Fruit fly (Drosophila melanogaster) whole organism, embryonic: ENCODE data around the gene Cpr78Cb.

ENCODE experiments used
- B-H2 ChIP-seq: fragments of 200-800 bp; sonication (Bioruptor generic); optimal IDR thresholded peaks from 2 replicates; lab custom pipeline; 2018; ENCODE audit warnings: missing biosample characterization, mild to moderate bottlenecking, missing genetic modification characterization
- CG10267 ChIP-seq: fragments of 200-800 bp; sonication (Bioruptor generic); optimal IDR thresholded peaks from 2 replicates; lab custom pipeline; 2018; ENCODE audit warnings: missing biosample characterization, mild to moderate bottlenecking, missing genetic modification characterization, moderate library complexity
- CG10274 ChIP-seq: fragments of 200-800 bp; sonication (Bioruptor generic); optimal IDR thresholded peaks from 3 replicates; lab custom pipeline; 2017; ENCODE audit warnings: missing biosample characterization, mild to moderate bottlenecking, missing genetic modification characterization
- CG11504 ChIP-seq: fragments of 200-800 bp; sonication (Bioruptor generic); optimal IDR thresholded peaks from 3 replicates; lab custom pipeline; 2019; ENCODE audit warnings: missing biosample characterization, mild to moderate bottlenecking, missing genetic modification characterization, moderate library complexity
- CG12219 ChIP-seq: fragments of 200-800 bp; sonication (Bioruptor generic); optimal IDR thresholded peaks from 3 replicates; lab custom pipeline; 2018; ENCODE audit warnings: missing biosample characterization, mild to moderate bottlenecking, missing genetic modification characterization
- CG12659 ChIP-seq: fragments of 200-800 bp; sonication (Bioruptor generic); optimal IDR thresholded peaks from 3 replicates; lab custom pipeline; 2017; ENCODE audit warnings: mild to moderate bottlenecking, missing biosample characterization, missing genetic modification reagents, missing genetic modification characterization
- CG13296 ChIP-seq: fragments of 200-800 bp; sonication (Bioruptor generic); optimal IDR thresholded peaks from 3 replicates; lab custom pipeline; 2018; ENCODE audit warnings: missing biosample characterization, mild to moderate bottlenecking, missing genetic modification characterization
- CG15514 ChIP-seq: fragments of 200-800 bp; sonication (Bioruptor generic); optimal IDR thresholded peaks from 3 replicates; lab custom pipeline; 2017; ENCODE audit warnings: missing biosample characterization, missing genetic modification characterization, mild to moderate bottlenecking, moderate library complexity, missing genetic modification reagents
- CG1603 ChIP-seq: fragments of 200-800 bp; sonication (Bioruptor generic); optimal IDR thresholded peaks from 2 replicates; lab custom pipeline; 2019; ENCODE audit warnings: missing biosample characterization, mild to moderate bottlenecking, missing genetic modification characterization, moderate library complexity
- CG16863 ChIP-seq: fragments of 200-800 bp; sonication (Bioruptor generic); optimal IDR thresholded peaks from 3 replicates; lab custom pipeline; 2016; ENCODE audit warnings: missing biosample characterization, missing genetic modification characterization
- CG17361 ChIP-seq: fragments of 200-800 bp; sonication (Bioruptor generic); IDR thresholded peaks from 3 replicates; pipeline ENCODE4 v1.3.6; 2022; ENCODE audit warnings: missing biosample characterization, missing genetic modification characterization
- CG2712 ChIP-seq: fragments of 200-800 bp; optimal IDR thresholded peaks from 3 replicates; lab custom pipeline; 2019; ENCODE audit warnings: missing biosample characterization, mild to moderate bottlenecking, missing genetic modification characterization, moderate library complexity
- CG3838 ChIP-seq: fragments of 200-800 bp; sonication (Bioruptor generic); optimal IDR thresholded peaks from 3 replicates; lab custom pipeline; 2016; ENCODE audit warnings: missing biosample characterization, missing genetic modification characterization
- CG4854 ChIP-seq: fragments of 200-800 bp; sonication (Bioruptor generic); optimal IDR thresholded peaks from 2 replicates; lab custom pipeline; 2016; ENCODE audit warnings: missing biosample characterization, missing genetic modification characterization, inconsistent platforms
- CG8478 ChIP-seq: fragments of >200 bp; optimal IDR thresholded peaks from 2 replicates; lab custom pipeline; 2018
- D ChIP-seq, 2 experiments: fragments of 200-800 bp in 1 of 2; fragments of >200 bp in 1 of 2; sonication (Bioruptor generic) in 1 of 2; optimal IDR thresholded peaks; 2 replicates in 1 of 2; 3 replicates in 1 of 2; lab custom pipeline; 2017; ENCODE audit warnings: mild to moderate bottlenecking in 1 of 2, missing biosample characterization in 1 of 2, missing genetic modification characterization in 1 of 2, missing genetic modification reagents in 1 of 2
- Dref ChIP-seq: fragments of 200-800 bp; sonication (Bioruptor generic); IDR thresholded peaks from 2 replicates; pipeline ENCODE4 v1.3.6; 2022; ENCODE audit warnings: missing biosample characterization, missing genetic modification characterization
- HLH3B ChIP-seq: fragments of 200-800 bp; sonication (Bioruptor generic); IDR thresholded peaks from 2 replicates; pipeline ENCODE4 v1.3.6; 2022; ENCODE audit warnings: missing biosample characterization, missing genetic modification characterization
- HLH54F ChIP-seq: fragments of 200-800 bp; sonication (Bioruptor generic); optimal IDR thresholded peaks from 3 replicates; lab custom pipeline; 2016; ENCODE audit warnings: missing biosample characterization, missing genetic modification characterization
- HLHmδ ChIP-seq: fragments of 200-800 bp; sonication (Bioruptor generic); optimal IDR thresholded peaks from 2 replicates; lab custom pipeline; 2018; ENCODE audit warnings: missing biosample characterization, mild to moderate bottlenecking, missing genetic modification characterization, moderate library complexity
- Hand ChIP-seq: fragments of 200-800 bp; sonication (Bioruptor generic); optimal IDR thresholded peaks from 2 replicates; lab custom pipeline; 2017; ENCODE audit warnings: mild to moderate bottlenecking, missing biosample characterization, missing genetic modification reagents, missing genetic modification characterization
- Nf-YC ChIP-seq: fragments of 200-800 bp; optimal IDR thresholded peaks from 3 replicates; lab custom pipeline; 2019; ENCODE audit warnings: missing biosample characterization, mild to moderate bottlenecking, missing genetic modification characterization, moderate library complexity
- Opbp ChIP-seq: fragments of 200-800 bp; sonication (Bioruptor generic); IDR thresholded peaks from 3 replicates; pipeline ENCODE4 v1.3.6; 2022; ENCODE audit warnings: missing biosample characterization, missing genetic modification characterization; ENCODE audit not compliant: partially characterized antibody
- Pdp1 ChIP-seq, 2 experiments: fragments of 200-800 bp; sonication (Bioruptor generic); optimal IDR thresholded peaks; 3 replicates each; lab custom pipeline; 2016; ENCODE audit warnings: missing biosample characterization in 2 of 2, missing genetic modification characterization in 2 of 2, mild to moderate bottlenecking in 1 of 2, moderate library complexity in 1 of 2
- Sox100B ChIP-seq: fragments of 200-800 bp; sonication (Bioruptor generic); optimal IDR thresholded peaks from 3 replicates; lab custom pipeline; 2018; ENCODE audit warnings: missing biosample characterization, mild to moderate bottlenecking, missing genetic modification characterization
- Sox102F ChIP-seq: fragments of 200-800 bp; sonication (Bioruptor generic); optimal IDR thresholded peaks from 2 replicates; lab custom pipeline; 2018; ENCODE audit warnings: missing biosample characterization, mild to moderate bottlenecking, missing genetic modification characterization, moderate library complexity
- Ssrp ChIP-seq: fragments of 200-800 bp; sonication (Bioruptor generic); optimal IDR thresholded peaks from 2 replicates; lab custom pipeline; 2018; ENCODE audit warnings: missing biosample characterization, mild to moderate bottlenecking, missing genetic modification characterization, moderate library complexity
- amos ChIP-seq: fragments of 200-800 bp; sonication (Bioruptor generic); IDR thresholded peaks from 2 replicates; pipeline ENCODE4 v1.3.6; 2022; ENCODE audit warnings: missing biosample characterization, missing genetic modification characterization; ENCODE audit not compliant: partially characterized antibody
- cas ChIP-seq: fragments of 200-800 bp; sonication (Bioruptor generic); IDR thresholded peaks from 2 replicates; pipeline ENCODE4 v1.3.6; 2022; ENCODE audit warnings: missing biosample characterization, missing genetic modification characterization
- chinmo ChIP-seq: fragments of 200-800 bp; sonication (Bioruptor generic); IDR thresholded peaks from 4 replicates; pipeline ENCODE4 v1.3.6; 2022; ENCODE audit warnings: missing biosample characterization, missing genetic modification characterization; ENCODE audit not compliant: partially characterized antibody
- corto ChIP-seq: fragments of 200-800 bp; sonication (Bioruptor generic); optimal IDR thresholded peaks from 2 replicates; lab custom pipeline; 2016; ENCODE audit warnings: missing biosample characterization, mild to moderate bottlenecking, missing genetic modification characterization, moderate library complexity
- crc ChIP-seq: fragments of 200-800 bp; sonication (Bioruptor generic); optimal IDR thresholded peaks from 2 replicates; lab custom pipeline; 2016; ENCODE audit warnings: missing biosample characterization, missing genetic modification characterization
- da ChIP-seq: fragments of 200-800 bp; sonication (Bioruptor generic); optimal IDR thresholded peaks from 2 replicates; lab custom pipeline; 2016; ENCODE audit warnings: missing biosample characterization, missing genetic modification characterization
- esg ChIP-seq: fragments of 200-800 bp; sonication (Bioruptor generic); conservative IDR thresholded peaks from 2 replicates; pipeline ENCODE4 v1.3.6; 2022; ENCODE audit warnings: missing biosample characterization, missing genetic modification characterization
- fd102C ChIP-seq: fragments of 200-800 bp; sonication (Bioruptor generic); optimal IDR thresholded peaks from 2 replicates; lab custom pipeline; 2018; ENCODE audit warnings: missing biosample characterization, mild to moderate bottlenecking, missing genetic modification characterization, moderate library complexity
- fru ChIP-seq: fragments of >200 bp; optimal IDR thresholded peaks from 2 replicates; lab custom pipeline; 2017
- fu2 ChIP-seq: fragments of 200-800 bp; sonication (Bioruptor generic); optimal IDR thresholded peaks from 2 replicates; lab custom pipeline; 2016; ENCODE audit warnings: missing biosample characterization, missing genetic modification characterization
- gem ChIP-seq: fragments of 200-800 bp; sonication (Bioruptor generic); optimal IDR thresholded peaks from 2 replicates; lab custom pipeline; 2019; ENCODE audit warnings: missing biosample characterization, mild to moderate bottlenecking, missing genetic modification characterization, moderate library complexity
- hbn ChIP-seq: fragments of 200-800 bp; sonication (Bioruptor generic); IDR thresholded peaks from 2 replicates; pipeline ENCODE4 v1.3.6; 2022; ENCODE audit warnings: missing biosample characterization, missing genetic modification characterization; ENCODE audit not compliant: partially characterized antibody
- pfk ChIP-seq: fragments of 200-800 bp; sonication (Bioruptor generic); optimal IDR thresholded peaks from 2 replicates; lab custom pipeline; 2018; ENCODE audit warnings: missing biosample characterization, mild to moderate bottlenecking, missing genetic modification characterization, moderate library complexity
- pnt ChIP-seq: fragments of 200-800 bp; sonication (Bioruptor generic); optimal IDR thresholded peaks from 3 replicates; lab custom pipeline; 2016; ENCODE audit warnings: missing biosample characterization, missing genetic modification characterization
- rib ChIP-seq: fragments of 200-800 bp; sonication (Bioruptor generic); IDR thresholded peaks from 2 replicates; pipeline ENCODE4 v1.3.6; 2022; ENCODE audit warnings: missing biosample characterization, missing genetic modification characterization
- row ChIP-seq: fragments of 200-800 bp; sonication (Bioruptor generic); IDR thresholded peaks from 3 replicates; pipeline ENCODE4 v1.3.6; 2022; ENCODE audit warnings: missing biosample characterization, missing genetic modification characterization
- sisA ChIP-seq: fragments of 200-800 bp; sonication (Bioruptor generic); IDR thresholded peaks from 2 replicates; pipeline ENCODE4 v1.3.6; 2022; ENCODE audit warnings: missing biosample characterization, missing genetic modification characterization
- slou ChIP-seq: fragments of 200-800 bp; sonication (Bioruptor generic); optimal IDR thresholded peaks from 3 replicates; lab custom pipeline; 2016; ENCODE audit warnings: missing biosample characterization, missing genetic modification characterization
- ssp ChIP-seq: fragments of 200-800 bp; sonication (Bioruptor generic); IDR thresholded peaks from 2 replicates; pipeline ENCODE4 v1.3.6; 2022; ENCODE audit warnings: missing biosample characterization, missing genetic modification characterization
- vfl ChIP-seq: fragments of 200-800 bp; sonication (Bioruptor generic); optimal IDR thresholded peaks from 2 replicates; lab custom pipeline; 2016; ENCODE audit warnings: missing biosample characterization, missing genetic modification characterization
- zen ChIP-seq: fragments of 200-800 bp; sonication (Bioruptor generic); optimal IDR thresholded peaks from 3 replicates; lab custom pipeline; 2018; ENCODE audit warnings: missing biosample characterization, mild to moderate bottlenecking, missing genetic modification characterization, moderate library complexity

The Cpr78Cb gene

DNA sequence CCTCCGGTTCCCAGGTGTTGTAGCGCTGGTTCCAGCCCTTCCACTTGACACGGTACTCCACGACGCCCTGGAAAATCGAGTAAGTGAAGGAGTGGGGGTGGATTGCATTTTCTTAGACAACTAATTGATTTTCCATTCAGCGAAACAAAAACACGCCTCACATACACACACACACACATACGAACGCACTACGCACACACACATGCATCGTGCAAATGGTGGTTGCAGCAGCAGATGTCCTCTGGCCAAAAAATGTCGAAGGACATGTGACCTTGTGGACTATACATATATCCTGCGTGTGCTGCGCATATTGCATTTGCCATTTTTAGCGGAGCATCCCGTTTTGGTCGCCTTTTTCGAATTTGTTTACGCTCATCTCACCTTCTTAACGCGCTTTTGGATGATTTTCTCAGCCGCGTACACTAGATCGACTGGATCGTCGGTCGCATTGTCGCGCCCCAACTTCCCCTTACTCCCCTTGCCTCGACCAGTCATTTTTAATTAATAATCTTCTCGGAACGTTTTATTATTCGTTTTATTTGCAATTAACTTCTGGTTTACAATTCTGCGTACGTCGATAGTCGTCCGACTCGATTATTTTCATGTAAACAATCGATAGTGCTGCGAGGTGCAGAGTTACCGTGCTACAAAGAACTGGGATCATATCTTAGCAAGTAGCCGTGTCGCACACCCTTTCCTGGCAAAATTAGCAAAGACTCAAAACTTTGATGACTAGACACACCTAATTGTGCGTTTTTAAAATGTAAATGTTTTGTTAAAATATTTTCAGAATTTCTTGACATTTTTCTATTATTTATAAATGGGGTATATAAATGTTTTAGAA, 23.3 kb downstream of the Cpr78Cb start, which contains the start of gene Pc (continued):
- TF ChIP-seq B-H2 (peak; percentile 22), CG16863 (GFP tag; lab: Kevin White, UChicago) (no peak), D (optimal IDR thresholded peaks at IDR 0.05; lab: Kevin White, UChicago) (peak; percentile 43), D (GFP tag; optimal IDR thresholded peaks at IDR 0.05; lab: Kevin White, UChicago) (no peak), sisA (GFP tag; lab: Robert Waterston, UW) (no peak), CG12659 (GFP tag; lab: Kevin White, UChicago) (peak; percentile 82), cas (GFP tag; lab: Robert Waterston, UW) (no peak), pnt (no peak), ssp (0 out of 2 replicates have a peak, but pooled peaks have one; percentile 12), CG4854 (peak; percentile 25), CG10267 (tag; lab: Kevin White, UChicago) (peak; percentile 61), zen (peak; percentile 78), HLH3B (GFP tag; lab: Robert Waterston, UW) (no peak), Dref (GFP tag; lab: Robert Waterston, UW) (peak; percentile 97), CG13296 (no peak), CG11504 (tag; lab: Kevin White, UChicago) (peak; percentile 56), rib (GFP tag; lab: Robert Waterston, UW) (0 out of 2 replicates have a peak, but pooled peaks have one; percentile 37), fu2 (peak; percentile 1), Hand (GFP tag; lab: Kevin White, UChicago) (no peak), CG8478 (lab: Kevin White, UChicago) (peak; percentile 65), da (GFP tag; lab: Kevin White, UChicago) (peak; percentile 0), Sox100B (no peak), CG10274 (GFP tag; lab: Kevin White, UChicago) (no peak), fd102C (GFP tag; lab: Kevin White, UChicago) (no peak), CG1603 (tag; lab: Kevin White, UChicago) (peak; percentile 100), crc (GFP tag; lab: Kevin White, UChicago) (no peak), amos (peak; percentile 92), gem (no peak), vfl (GFP tag; lab: Kevin White, UChicago) (no peak), Sox102F (GFP tag; lab: Kevin White, UChicago) (no peak), Pdp1 (GFP tag; optimal IDR thresholded peaks at IDR 0.05; lab: Kevin White, UChicago) (no peak), CG12219 (no peak), HLH54F (GFP tag; lab: Kevin White, UChicago) (no peak), Nf-YC (tag; lab: Kevin White, UChicago) (peak; percentile 44), pfk (GFP tag; lab: Kevin White, UChicago) (no peak), hbn (GFP tag; lab: Robert Waterston, UW) (peak; percentile 65), CG3838 (GFP tag; lab: Kevin White, UChicago) (no peak), fru (no peak), row (peak; percentile 18; the same call in 1 of the 3 replicates), CG15514 (GFP tag; lab: Kevin White, UChicago) (peak; percentile 91), chinmo (GFP tag; lab: Robert Waterston, UW) (peak; percentile 77; the same call in 1 of the 4 replicates), CG2712 (tag; lab: Kevin White, UChicago) (peak; percentile 79), esg (GFP tag; lab: Robert Waterston, UW) (no peak), HLHmδ (GFP tag; lab: Kevin White, UChicago) (no peak), slou (GFP tag; lab: Kevin White, UChicago) (no peak), Ssrp (tag; lab: Kevin White, UChicago) (peak; percentile 13), corto (no peak), Opbp (peak; percentile 86), CG17361 (GFP tag; lab: Robert Waterston, UW) (peak; percentile 36; the same call in 1 of the 3 replicates)
